Fruit fly (Drosophila melanogaster): Measurements from ENCODE around the gene CG10254.

The CG10254 gene

DNA sequence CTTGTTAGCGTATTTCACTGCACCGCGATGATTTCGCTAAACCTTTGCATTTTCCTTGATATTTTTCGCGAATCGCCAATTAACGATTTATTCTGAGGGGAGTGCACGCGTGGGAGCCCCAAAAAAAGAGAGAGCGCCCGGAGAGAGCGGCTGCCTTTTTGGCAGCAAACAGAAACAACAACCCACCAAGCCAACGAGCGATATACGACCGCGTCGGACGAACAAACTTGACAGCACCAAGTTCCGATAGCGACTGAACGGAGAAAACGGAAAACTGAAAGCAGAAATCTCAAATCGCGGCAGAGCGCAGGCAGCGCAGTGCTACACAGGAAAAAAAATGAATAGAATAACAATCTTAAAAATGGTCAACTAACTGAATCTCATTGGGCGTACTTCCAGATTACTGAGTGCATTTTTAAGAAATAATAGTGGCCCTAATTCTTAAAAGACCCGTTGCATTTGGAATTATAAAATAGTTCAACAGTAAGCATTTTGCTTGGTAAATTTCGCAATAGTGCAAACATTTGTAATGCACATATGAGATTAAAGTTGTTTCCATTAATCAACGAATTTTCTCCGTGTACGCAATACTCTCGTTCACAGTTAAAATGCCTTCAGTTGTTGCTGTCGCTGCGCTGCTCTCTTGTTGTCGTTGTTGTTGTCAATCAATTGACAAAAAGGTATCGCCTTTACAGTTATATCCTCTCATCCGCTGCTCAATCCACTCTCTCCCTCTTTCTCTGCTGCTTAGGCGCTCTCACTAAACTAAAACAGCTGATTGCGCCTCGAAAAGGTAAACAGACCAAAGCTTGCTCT is 25.2 kb downstream of the CG10254 start, which contains the start of gene CG31145:
CG31145 (minus strand) TSS at position 259 of the 816 bp plus-strand sequence.
- TF ChIP-seq CrebA (GFP tag; optimal IDR thresholded peaks at IDR 0.05; ENCODE audit: borderline replicate concordance) = peak; percentile 92
- no peak for TF ChIP-seq pan (optimal IDR thresholded peaks at IDR 0.05)
- TF ChIP-seq HLH106 (tag; optimal IDR thresholded peaks at IDR 0.05) = peak; percentile 99
- peak; percentile 89 for TF ChIP-seq dsf (GFP tag; optimal IDR thresholded peaks at IDR 0.05; ENCODE audit: borderline replicate concordance)
- TF ChIP-seq fru (GFP tag; optimal IDR thresholded peaks at IDR 0.05) = peak; percentile 99
- TF ChIP-seq Hr83 (GFP tag; optimal IDR thresholded peaks at IDR 0.05; ENCODE audit: poor library complexity, severe bottlenecking) = peak; percentile 61
- no peak for TF ChIP-seq lola (GFP tag; optimal IDR thresholded peaks at IDR 0.05)
- TF ChIP-seq usp (GFP tag; optimal IDR thresholded peaks at IDR 0.05) = no peak
- TF ChIP-seq GATAd (GFP tag; optimal IDR thresholded peaks at IDR 0.05) = peak; percentile 83
- TF ChIP-seq rgr (GFP tag; optimal IDR thresholded peaks at IDR 0.05) = peak; percentile 99
- TF ChIP-seq sage (GFP tag; optimal IDR thresholded peaks at IDR 0.05) = peak; percentile 97
- TF ChIP-seq Dfd (GFP tag; optimal IDR thresholded peaks at IDR 0.05) = peak; percentile 98
- peak; percentile 99 for TF ChIP-seq h (GFP tag; optimal IDR thresholded peaks at IDR 0.05)
- TF ChIP-seq psq (GFP tag; optimal IDR thresholded peaks at IDR 0.05) = peak; percentile 98
- peak; percentile 100 for TF ChIP-seq dmrt93B (GFP tag; optimal IDR thresholded peaks at IDR 0.05)
- TF ChIP-seq sv (GFP tag; optimal IDR thresholded peaks at IDR 0.05) = peak; percentile 100
- peak; percentile 86 to 92 for TF ChIP-seq dl (GFP tag; optimal IDR thresholded peaks at IDR 0.05; ENCODE audit: insufficient read depth in 1 of 2, partially characterized antibody in 2 of 2)
- TF ChIP-seq OdsH (GFP tag; optimal IDR thresholded peaks at IDR 0.05) = peak; percentile 99
- no peak for TF ChIP-seq N (GFP tag; optimal IDR thresholded peaks at IDR 0.05)
- peak; percentile 98 for TF ChIP-seq CG32264 (GFP tag; optimal IDR thresholded peaks at IDR 0.05)
- peak; percentile 98 for TF ChIP-seq woc (GFP tag; optimal IDR thresholded peaks at IDR 0.05)
- peak; percentile 98 for TF ChIP-seq Hnf4 (GFP tag; optimal IDR thresholded peaks at IDR 0.05)
- TF ChIP-seq Jra (GFP tag; optimal IDR thresholded peaks at IDR 0.05) = peak; percentile 97
- TF ChIP-seq Rel (GFP tag; optimal IDR thresholded peaks at IDR 0.05) = peak; percentile 94
- TF ChIP-seq Rel (tag; optimal IDR thresholded peaks at IDR 0.05) = peak; percentile 84
- peak; percentile 96 for TF ChIP-seq tai (GFP tag; optimal IDR thresholded peaks at IDR 0.05)
- no peak for TF ChIP-seq Myc (optimal IDR thresholded peaks at IDR 0.05)
- TF ChIP-seq Abd-B (GFP tag; optimal IDR thresholded peaks at IDR 0.05) = no peak
- peak; percentile 94 to 99 for TF ChIP-seq foxo (GFP tag; optimal IDR thresholded peaks at IDR 0.05)
- TF ChIP-seq Mio (GFP tag; optimal IDR thresholded peaks at IDR 0.05) = peak; percentile 91
- no peak for TF ChIP-seq Hr78 (GFP tag; optimal IDR thresholded peaks at IDR 0.05)
- peak; percentile 68 for TF ChIP-seq Vsx2 (GFP tag; optimal IDR thresholded peaks at IDR 0.05; ENCODE audit: partially characterized antibody)
- peak; percentile 96 for TF ChIP-seq brk (GFP tag; optimal IDR thresholded peaks at IDR 0.05)
- TF ChIP-seq jim (GFP tag; optimal IDR thresholded peaks at IDR 0.05) = no peak
- TF ChIP-seq ey (GFP tag; optimal IDR thresholded peaks at IDR 0.05) = peak; percentile 99
- peak; percentile 98 for TF ChIP-seq CG9705 (GFP tag; optimal IDR thresholded peaks at IDR 0.05)
- TF ChIP-seq br (GFP tag; optimal IDR thresholded peaks at IDR 0.05) = peak; percentile 99
- TF ChIP-seq Dif (GFP tag; optimal IDR thresholded peaks at IDR 0.05; ENCODE audit: partially characterized antibody) = peak; percentile 96
- peak; percentile 99 for TF ChIP-seq Sp1 (GFP tag; optimal IDR thresholded peaks at IDR 0.05)

- TF ChIP-seq h (GFP tag; optimal IDR thresholded peaks at IDR 0.05) (no peak), jim (GFP tag; optimal IDR thresholded peaks at IDR 0.05) (no peak), Rel (GFP tag; optimal IDR thresholded peaks at IDR 0.05) (no peak), Rel (tag; optimal IDR thresholded peaks at IDR 0.05) (peak; percentile 33), br (GFP tag; optimal IDR thresholded peaks at IDR 0.05) (no peak)
These were observed 26.2 kb downstream of the CG10254 start for dm6 chr3R:23668583-23668982.

Data from whole organism, wandering third instar larva.